Worm (Caenorhabditis elegans): ENCODE measurements around the gene ZK1058.3.

ce11 chrIII:3956293-3956692 lies 37.6 kb downstream of the ZK1058.3 start, which contains the start of gene F37A8.5:
- no peak for TF ChIP-seq ama-1 (optimal IDR thresholded peaks at IDR 0.05)
- no peak for TF ChIP-seq tbx-2 (tag; optimal IDR thresholded peaks at IDR 0.05)
- TF ChIP-seq lim-6 (tag; optimal IDR thresholded peaks at IDR 0.05), result no peak
- TF ChIP-seq elt-2 (tag; optimal IDR thresholded peaks at IDR 0.05), result no peak
- no peak for TF ChIP-seq fkh-10 (GFP tag; optimal IDR thresholded peaks at IDR 0.05)
- no peak for TF ChIP-seq ceh-30 (tag; optimal IDR thresholded peaks at IDR 0.05)
- TF ChIP-seq fax-1 (tag; optimal IDR thresholded peaks at IDR 0.05), result no peak
